Worm (Caenorhabditis elegans) whole organism, young adult: Measurements from ENCODE around the gene C13F10.8.

ENCODE experiments used
- F23B12.7 ChIP-seq: sonication (generic microtip); optimal IDR thresholded peaks from 2 replicates; lab custom pipeline; 2017; ENCODE audit warnings: missing genetic modification characterization, mild to moderate bottlenecking, missing compliant biosample characterization, antibody characterized with exemption, moderate library complexity; ENCODE audit not compliant: insufficient read depth
- Y53F4B.3 ChIP-seq: fragments of 200-800 bp; sonication (Bioruptor generic); IDR thresholded peaks from 2 replicates; pipeline ENCODE4 v1.3.6; 2022; ENCODE audit warnings: missing genetic modification reagents, missing genetic modification characterization, missing compliant biosample characterization
- ceh-27 ChIP-seq: fragments of 200-800 bp; sonication (Bioruptor generic); optimal IDR thresholded peaks from 2 replicates; lab custom pipeline; 2018; ENCODE audit warnings: mild to moderate bottlenecking, missing genetic modification characterization, moderate library complexity, missing compliant biosample characterization
- lag-1 ChIP-seq: fragments of 200-800 bp; sonication (Bioruptor generic); IDR thresholded peaks from 2 replicates; pipeline ENCODE4 v1.3.6; 2022; ENCODE audit warnings: missing genetic modification reagents, missing genetic modification characterization, missing compliant biosample characterization
- madf-10 ChIP-seq: sonication (generic microtip); optimal IDR thresholded peaks from 2 replicates; lab custom pipeline; 2016; ENCODE audit warnings: mild to moderate bottlenecking, missing genetic modification characterization, missing compliant biosample characterization
- snpc-3.4 ChIP-seq: sonication (generic microtip); optimal IDR thresholded peaks from 2 replicates; lab custom pipeline; 2017; ENCODE audit warnings: missing genetic modification characterization, mild to moderate bottlenecking, missing compliant biosample characterization, antibody characterized with exemption, moderate library complexity, missing genotype, missing genetic modification reagents
- somi-1 ChIP-seq: fragments of 200-800 bp; sonication (Bioruptor generic); optimal IDR thresholded peaks from 2 replicates; lab custom pipeline; 2018; ENCODE audit warnings: mild to moderate bottlenecking, missing genetic modification characterization, missing compliant biosample characterization
- unc-62 ChIP-seq: fragments of 150-350 bp; optimal IDR thresholded peaks from 2 replicates; lab custom pipeline; 2014; ENCODE audit warnings: missing biosample characterization, missing genetic modification reagents, missing genetic modification characterization
- zfh-2 ChIP-seq: fragments of 200-800 bp; sonication (Bioruptor generic); conservative IDR thresholded peaks from 2 replicates; pipeline ENCODE4 v1.3.6; 2022; ENCODE audit warnings: missing genetic modification reagents, missing genetic modification characterization, missing compliant biosample characterization

ce11 chrV:7231524-7231923 is 10.7 kb upstream of the C13F10.8 start:
- TF ChIP-seq madf-10 (tag; lab: Kevin White, UChicago), result no peak
- no peak for TF ChIP-seq lag-1 (GFP tag; lab: Robert Waterston, UW)
- TF ChIP-seq somi-1 (GFP tag; lab: Kevin White, UChicago), result no peak
- TF ChIP-seq snpc-3.4 (tag; lab: Kevin White, UChicago), result no peak
- no peak for TF ChIP-seq Y53F4B.3
- no peak for TF ChIP-seq F23B12.7 (tag; lab: Kevin White, UChicago)
- TF ChIP-seq unc-62 (GFP tag; lab: Kevin White, UChicago), result no peak
- no peak for TF ChIP-seq ceh-27 (GFP tag; lab: Kevin White, UChicago)
- TF ChIP-seq zfh-2 (GFP tag; lab: Robert Waterston, UW), result no peak
